Fruit fly (Drosophila melanogaster) S2 (cell line): ENCODE results near the gene eIF4E4.

Experiments used
- CG8478 ChIP-seq: fragments of >200 bp; optimal IDR thresholded peaks from 2 replicates; lab custom pipeline; 2018
- CTCF ChIP-seq, 2 experiments: fragments of >200 bp; optimal IDR thresholded peaks; 2 replicates each; lab custom pipeline; 2018

DNA sequence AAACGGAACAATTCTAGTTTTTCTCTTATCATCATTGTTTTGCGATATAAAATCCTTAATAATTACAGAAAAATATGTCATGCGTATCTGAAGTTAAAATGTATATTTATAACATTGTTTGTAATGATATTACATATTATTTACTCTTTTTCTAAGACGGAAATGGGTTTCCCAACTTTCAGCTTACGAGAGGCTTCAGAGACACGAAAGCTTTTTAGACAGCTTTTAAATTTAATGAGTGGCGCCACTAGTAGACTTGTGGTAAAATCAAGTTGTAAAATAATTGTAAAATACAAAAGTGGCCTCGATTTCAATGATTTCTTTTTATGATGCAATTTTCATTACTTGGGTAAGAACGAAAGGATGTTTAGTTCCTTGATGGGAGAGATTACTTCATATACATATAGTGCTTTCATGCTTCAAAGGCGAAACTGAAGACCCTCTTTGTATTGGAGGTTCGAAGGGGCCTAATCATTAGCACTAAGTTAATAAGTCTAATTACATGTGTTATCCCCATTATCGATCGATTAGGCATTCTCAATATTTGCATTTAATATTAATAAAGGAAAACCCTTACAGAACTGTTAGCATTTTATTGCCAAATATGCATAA is 43.7 kb upstream of the eIF4E4 start:
- peak in 1 of 2 experiments; percentile 28 for TF ChIP-seq CTCF (optimal IDR thresholded peaks at IDR 0.05; lab: Kevin White, UChicago)
- TF ChIP-seq CG8478: no peak
